Fruit fly (Drosophila melanogaster) whole organism, embryonic: Measurements from ENCODE around the gene Amun.

ENCODE experiments used
- Atf-2 ChIP-seq: fragments of 200-800 bp; sonication (Bioruptor generic); optimal IDR thresholded peaks from 2 replicates; lab custom pipeline; 2016; ENCODE audit warnings: missing biosample characterization, missing genetic modification characterization
- Bgb ChIP-seq: fragments of 200-800 bp; sonication (Bioruptor generic); IDR thresholded peaks from 2 replicates; pipeline ENCODE4 v1.3.6; 2022; ENCODE audit warnings: missing biosample characterization, missing genetic modification characterization; ENCODE audit not compliant: partially characterized antibody
- CG10267 ChIP-seq: fragments of 200-800 bp; sonication (Bioruptor generic); optimal IDR thresholded peaks from 2 replicates; lab custom pipeline; 2018; ENCODE audit warnings: missing biosample characterization, mild to moderate bottlenecking, missing genetic modification characterization, moderate library complexity
- CG11723 ChIP-seq: fragments of 200-800 bp; sonication (Bioruptor generic); optimal IDR thresholded peaks from 2 replicates; lab custom pipeline; 2017; ENCODE audit warnings: missing biosample characterization, mild to moderate bottlenecking, missing genetic modification characterization
- CG12071 ChIP-seq: fragments of 200-800 bp; sonication (Bioruptor generic); optimal IDR thresholded peaks from 3 replicates; lab custom pipeline; 2018; ENCODE audit warnings: missing biosample characterization, mild to moderate bottlenecking, missing genetic modification characterization
- CG12104 ChIP-seq: fragments of 200-800 bp; sonication (Bioruptor generic); optimal IDR thresholded peaks from 3 replicates; lab custom pipeline; 2016; ENCODE audit warnings: missing biosample characterization, missing genetic modification characterization
- CG12219 ChIP-seq: fragments of 200-800 bp; sonication (Bioruptor generic); optimal IDR thresholded peaks from 3 replicates; lab custom pipeline; 2018; ENCODE audit warnings: missing biosample characterization, mild to moderate bottlenecking, missing genetic modification characterization
- CG12236 ChIP-seq: fragments of 200-800 bp; sonication (Bioruptor generic); optimal IDR thresholded peaks from 2 replicates; lab custom pipeline; 2016; ENCODE audit warnings: missing biosample characterization, missing genetic modification characterization
- CG12744 ChIP-seq: fragments of 200-800 bp; sonication (Bioruptor generic); optimal IDR thresholded peaks from 2 replicates; lab custom pipeline; 2016; ENCODE audit warnings: missing biosample characterization, missing genetic modification characterization
- CG13123 ChIP-seq: fragments of 200-800 bp; sonication (Bioruptor generic); optimal IDR thresholded peaks from 2 replicates; lab custom pipeline; 2016; ENCODE audit warnings: missing biosample characterization, missing genetic modification characterization
- CG13894 ChIP-seq: fragments of 200-800 bp; sonication (Bioruptor generic); optimal IDR thresholded peaks from 3 replicates; lab custom pipeline; 2018; ENCODE audit warnings: missing biosample characterization, mild to moderate bottlenecking, missing genetic modification characterization, moderate library complexity
- CG14014 ChIP-seq: fragments of 200-800 bp; sonication (Bioruptor generic); IDR thresholded peaks from 2 replicates; pipeline ENCODE4 v1.3.6; 2022; ENCODE audit warnings: missing biosample characterization, missing genetic modification characterization
- CG1529 ChIP-seq: fragments of 200-800 bp; sonication (Bioruptor generic); optimal IDR thresholded peaks from 3 replicates; lab custom pipeline; 2018; ENCODE audit warnings: missing biosample characterization, missing genetic modification characterization
- CG17568 ChIP-seq: fragments of 200-800 bp; sonication (Bioruptor generic); optimal IDR thresholded peaks from 2 replicates; lab custom pipeline; 2018; ENCODE audit warnings: missing biosample characterization, mild to moderate bottlenecking, missing genetic modification characterization, moderate library complexity
- CG18476 ChIP-seq: fragments of 200-800 bp; sonication (Bioruptor generic); optimal IDR thresholded peaks from 2 replicates; lab custom pipeline; 2016; ENCODE audit warnings: missing biosample characterization, mild to moderate bottlenecking, missing genetic modification characterization
- CG18764 ChIP-seq: fragments of 200-800 bp; sonication (Bioruptor generic); optimal IDR thresholded peaks from 3 replicates; lab custom pipeline; 2016; ENCODE audit warnings: missing biosample characterization, missing genetic modification characterization
- CG2120 ChIP-seq: fragments of 200-800 bp; sonication (Bioruptor generic); optimal IDR thresholded peaks from 3 replicates; lab custom pipeline; 2016; ENCODE audit warnings: missing biosample characterization, missing genetic modification characterization
- CG2199 ChIP-seq: fragments of 200-800 bp; sonication (Bioruptor generic); IDR thresholded peaks from 3 replicates; pipeline ENCODE4 v1.3.6; 2022; ENCODE audit warnings: missing biosample characterization, missing genetic modification characterization
- CG34376 ChIP-seq: fragments of 200-800 bp; sonication (Bioruptor generic); optimal IDR thresholded peaks from 2 replicates; lab custom pipeline; 2018; ENCODE audit warnings: missing biosample characterization, mild to moderate bottlenecking, missing genetic modification characterization
- CG3995 ChIP-seq: fragments of 200-800 bp; sonication (Bioruptor generic); optimal IDR thresholded peaks from 3 replicates; lab custom pipeline; 2016; ENCODE audit warnings: missing biosample characterization, missing genetic modification characterization
- CG4282 ChIP-seq: fragments of 200-800 bp; sonication (Bioruptor generic); optimal IDR thresholded peaks from 2 replicates; lab custom pipeline; 2016; ENCODE audit warnings: missing biosample characterization, missing genetic modification characterization
- CG4360 ChIP-seq: fragments of 200-800 bp; sonication (Bioruptor generic); IDR thresholded peaks from 2 replicates; pipeline ENCODE4 v1.3.6; 2022; ENCODE audit warnings: missing biosample characterization, missing genetic modification characterization
- CG4707 ChIP-seq: fragments of 200-800 bp; sonication (Bioruptor generic); optimal IDR thresholded peaks from 2 replicates; lab custom pipeline; 2018; ENCODE audit warnings: missing biosample characterization, mild to moderate bottlenecking, missing genetic modification characterization, moderate library complexity
- CG6854 ChIP-seq: fragments of 200-800 bp; sonication (Bioruptor generic); optimal IDR thresholded peaks from 3 replicates; lab custom pipeline; 2017; ENCODE audit warnings: missing biosample characterization, mild to moderate bottlenecking, missing genetic modification characterization
- CG7839 ChIP-seq: fragments of 200-800 bp; sonication (Bioruptor generic); optimal IDR thresholded peaks from 3 replicates; lab custom pipeline; 2018; ENCODE audit warnings: missing biosample characterization, mild to moderate bottlenecking, missing genetic modification characterization, moderate library complexity
- CG7963 ChIP-seq: fragments of 200-800 bp; sonication (Bioruptor generic); IDR thresholded peaks from 3 replicates; pipeline ENCODE4 v1.3.6; 2022; ENCODE audit warnings: missing biosample characterization, missing genetic modification characterization; ENCODE audit not compliant: partially characterized antibody
- CG8924 ChIP-seq: fragments of 200-800 bp; optimal IDR thresholded peaks from 3 replicates; lab custom pipeline; 2019; ENCODE audit warnings: missing biosample characterization, mild to moderate bottlenecking, missing genetic modification characterization, moderate library complexity
- CG9932 ChIP-seq: fragments of 200-800 bp; sonication (Bioruptor generic); IDR thresholded peaks from 2 replicates; pipeline ENCODE4 v1.3.6; 2022; ENCODE audit warnings: missing biosample characterization, missing genetic modification characterization
- Dad ChIP-seq: fragments of 200-800 bp; sonication (Bioruptor generic); optimal IDR thresholded peaks from 3 replicates; lab custom pipeline; 2016; ENCODE audit warnings: missing biosample characterization, missing genetic modification characterization
- Doc2 ChIP-seq: fragments of 200-800 bp; sonication (Bioruptor generic); IDR thresholded peaks from 2 replicates; pipeline ENCODE4 v1.3.6; 2022; ENCODE audit warnings: missing biosample characterization, missing genetic modification characterization
- Gug ChIP-seq: fragments of 200-800 bp; sonication (Bioruptor generic); IDR thresholded peaks from 4 replicates; pipeline ENCODE4 v1.3.6; 2022; ENCODE audit warnings: missing biosample characterization, missing genetic modification characterization
- H2.0 ChIP-seq: fragments of 200-800 bp; sonication (Bioruptor generic); IDR thresholded peaks from 2 replicates; pipeline ENCODE4 v1.3.6; 2022; ENCODE audit warnings: missing biosample characterization, missing genetic modification characterization
- Lim3 ChIP-seq: fragments of 200-800 bp; sonication (Bioruptor generic); IDR thresholded peaks from 2 replicates; pipeline ENCODE4 v1.3.6; 2022; ENCODE audit warnings: missing biosample characterization, missing genetic modification characterization
- NfI ChIP-seq: fragments of 200-800 bp; sonication (Bioruptor generic); optimal IDR thresholded peaks from 3 replicates; lab custom pipeline; 2018; ENCODE audit warnings: missing biosample characterization, mild to moderate bottlenecking, missing genetic modification characterization, moderate library complexity
- Ravus ChIP-seq: fragments of 200-800 bp; sonication (Bioruptor generic); IDR thresholded peaks from 2 replicates; pipeline ENCODE4 v1.3.6; 2022; ENCODE audit warnings: missing biosample characterization, missing genetic modification characterization
- Xrp1 ChIP-seq: fragments of 200-800 bp; sonication (Bioruptor generic); IDR thresholded peaks from 2 replicates; pipeline ENCODE4 v1.3.6; 2022; ENCODE audit warnings: missing biosample characterization, missing genetic modification characterization
- ash1 ChIP-seq: fragments of 200-800 bp; sonication (Bioruptor generic); optimal IDR thresholded peaks from 2 replicates; lab custom pipeline; 2018; ENCODE audit warnings: missing biosample characterization, mild to moderate bottlenecking, missing genetic modification characterization
- chif ChIP-seq, 2 experiments: fragments of 200-800 bp; sonication (Bioruptor generic); optimal IDR thresholded peaks; 3 replicates each; lab custom pipeline; 2016; ENCODE audit warnings: missing biosample characterization in 2 of 2, missing genetic modification characterization in 2 of 2
- chn ChIP-seq: fragments of 200-800 bp; sonication (Bioruptor generic); optimal IDR thresholded peaks from 2 replicates; lab custom pipeline; 2016; ENCODE audit warnings: missing biosample characterization, missing genetic modification characterization
- da ChIP-seq: fragments of 200-800 bp; sonication (Bioruptor generic); optimal IDR thresholded peaks from 2 replicates; lab custom pipeline; 2016; ENCODE audit warnings: missing biosample characterization, missing genetic modification characterization
- emc ChIP-seq: fragments of 200-800 bp; sonication (Bioruptor generic); optimal IDR thresholded peaks from 2 replicates; lab custom pipeline; 2016; ENCODE audit warnings: missing biosample characterization, missing genetic modification characterization
- exex ChIP-seq: fragments of 200-800 bp; sonication (Bioruptor generic); optimal IDR thresholded peaks from 4 replicates; lab custom pipeline; 2018; ENCODE audit warnings: missing biosample characterization, mild to moderate bottlenecking, missing genetic modification characterization, moderate library complexity
- hkb ChIP-seq, 2 experiments: fragments of 200-800 bp in 1 of 2; fragments of >200 bp in 1 of 2; sonication (Bioruptor generic) in 1 of 2; IDR thresholded peaks in 1 of 2; optimal IDR thresholded peaks in 1 of 2; 2 replicates each; pipeline versions ENCODE4 v1.3.6 to Lab custom; 2017 to 2022; ENCODE audit warnings: missing biosample characterization in 1 of 2, missing genetic modification characterization in 1 of 2
- jing ChIP-seq: fragments of 200-800 bp; sonication (Bioruptor generic); optimal IDR thresholded peaks from 2 replicates; lab custom pipeline; 2018; ENCODE audit warnings: missing biosample characterization, mild to moderate bottlenecking, missing genetic modification characterization
- ro ChIP-seq: fragments of 200-800 bp; sonication (Bioruptor generic); IDR thresholded peaks from 2 replicates; pipeline ENCODE4 v1.3.6; 2022; ENCODE audit warnings: missing biosample characterization, missing genetic modification characterization
- scrt ChIP-seq: fragments of 200-800 bp; sonication (Bioruptor generic); optimal IDR thresholded peaks from 2 replicates; lab custom pipeline; 2018; ENCODE audit warnings: missing biosample characterization, mild to moderate bottlenecking, missing genetic modification characterization, moderate library complexity
- sisA ChIP-seq: fragments of 200-800 bp; sonication (Bioruptor generic); IDR thresholded peaks from 2 replicates; pipeline ENCODE4 v1.3.6; 2022; ENCODE audit warnings: missing biosample characterization, missing genetic modification characterization
- sqz ChIP-seq: fragments of 200-800 bp; sonication (Bioruptor generic); optimal IDR thresholded peaks from 3 replicates; lab custom pipeline; 2018; ENCODE audit warnings: missing biosample characterization, mild to moderate bottlenecking, missing genetic modification characterization
- tgo ChIP-seq: fragments of 200-800 bp; sonication (Bioruptor generic); IDR thresholded peaks from 3 replicates; pipeline ENCODE4 v1.3.6; 2022; ENCODE audit warnings: missing biosample characterization, missing genetic modification characterization
- toy ChIP-seq: fragments of 200-800 bp; sonication (Bioruptor generic); IDR thresholded peaks from 2 replicates; pipeline ENCODE4 v1.3.6; 2022; ENCODE audit warnings: missing biosample characterization, missing genetic modification characterization

The Amun gene

dm6 chrX:11709799-11710720, 5.3 kb downstream of the Amun start, which contains the start of gene FucT6 (continued):
- TF ChIP-seq chif (GFP tag; optimal IDR thresholded peaks at IDR 0.05; lab: Kevin White, UChicago) (no peak), NfI (no peak), CG11723 (GFP tag; lab: Kevin White, UChicago) (no peak), exex (tag; lab: Kevin White, UChicago) (no peak), CG2199 (GFP tag; lab: Robert Waterston, UW) (no peak), CG17568 (GFP tag; lab: Kevin White, UChicago) (no peak), Xrp1 (GFP tag; lab: Robert Waterston, UW) (no peak), CG10267 (tag; lab: Kevin White, UChicago) (peak; percentile 62), CG12071 (GFP tag; lab: Kevin White, UChicago) (no peak), CG8924 (no peak), CG2120 (GFP tag; lab: Kevin White, UChicago) (no peak), da (no peak), CG6854 (peak; percentile 5), jing (GFP tag; lab: Kevin White, UChicago) (no peak), sqz (GFP tag; lab: Kevin White, UChicago) (no peak), CG18764 (GFP tag; lab: Kevin White, UChicago) (no peak), ro (GFP tag; lab: Robert Waterston, UW) (no peak), CG34376 (GFP tag; lab: Kevin White, UChicago) (no peak), Lim3 (GFP tag; lab: Robert Waterston, UW) (no peak), CG18476 (GFP tag; lab: Kevin White, UChicago) (no peak), CG12744 (GFP tag; lab: Kevin White, UChicago) (no peak), CG12219 (GFP tag; lab: Kevin White, UChicago) (no peak), hkb (optimal IDR thresholded peaks at IDR 0.05; lab: Kevin White, UChicago) (no peak), hkb (GFP tag; IDR thresholded peaks at IDR 0.05; lab: Robert Waterston, UW) (no peak), sisA (no peak), tgo (GFP tag; lab: Robert Waterston, UW) (no peak), CG1529 (GFP tag; lab: Kevin White, UChicago) (no peak), Bgb (GFP tag; lab: Robert Waterston, UW) (peak; percentile 94), toy (GFP tag; lab: Robert Waterston, UW) (no peak), Dad (GFP tag; lab: Kevin White, UChicago) (no peak), CG12104 (GFP tag; lab: Kevin White, UChicago) (no peak), CG12236 (no peak), CG13894 (tag; lab: Kevin White, UChicago) (no peak), emc (GFP tag; lab: Kevin White, UChicago) (no peak), CG3995 (no peak), CG7839 (tag; lab: Kevin White, UChicago) (no peak), CG9932 (GFP tag; lab: Robert Waterston, UW) (no peak; the same call in 1 of the 2 replicates), CG4282 (no peak), CG13123 (GFP tag; lab: Kevin White, UChicago) (no peak), chn (GFP tag; lab: Kevin White, UChicago) (no peak), CG4360 (GFP tag; lab: Robert Waterston, UW) (no peak), H2.0 (GFP tag; lab: Robert Waterston, UW) (no peak), CG4707 (GFP tag; lab: Kevin White, UChicago) (no peak), Doc2 (no peak), CG7963 (GFP tag; lab: Robert Waterston, UW) (peak; percentile 85), CG14014 (GFP tag; lab: Robert Waterston, UW) (no peak), Gug (GFP tag; lab: Robert Waterston, UW) (no peak), scrt (GFP tag; lab: Kevin White, UChicago) (no peak), Atf-2 (no peak), Ravus (no peak), ash1 (GFP tag; lab: Kevin White, UChicago) (no peak)
